Worm (Caenorhabditis elegans) whole organism, mixed stage, embryonic: ENCODE measurements around the gene rmd-6.
"Not testable (repeated sequence)": the region's sequence is repeated elsewhere in the genome, so short reads cannot be mapped to it uniquely, and the experiment has no call there.

Experiments
- M03D4.4 ChIP-seq: sonication (generic microtip); optimal IDR thresholded peaks from 2 replicates; lab custom pipeline; 2017; ENCODE audit warnings: mild to moderate bottlenecking, missing genetic modification characterization, missing compliant biosample characterization
- bed-3 ChIP-seq: fragments of 200-800 bp; sonication (Bioruptor generic); optimal IDR thresholded peaks from 3 replicates; lab custom pipeline; 2018; ENCODE audit warnings: mild to moderate bottlenecking, missing genetic modification characterization, moderate library complexity, missing compliant biosample characterization
- blmp-1 ChIP-seq: fragments of 150-350 bp; optimal IDR thresholded peaks from 2 replicates; lab custom pipeline; 2014; ENCODE audit warnings: missing biosample characterization, missing genetic modification characterization
- ceh-39 ChIP-seq: fragments of 150-350 bp; optimal IDR thresholded peaks from 2 replicates; lab custom pipeline; 2014; ENCODE audit warnings: missing biosample characterization, missing genetic modification characterization
- ceh-83 ChIP-seq: fragments of 200-800 bp; sonication (Bioruptor generic); optimal IDR thresholded peaks from 2 replicates; lab custom pipeline; 2018; ENCODE audit warnings: mild to moderate bottlenecking, missing genetic modification characterization, missing compliant biosample characterization
- ces-1 ChIP-seq: fragments of 150-350 bp; optimal IDR thresholded peaks from 2 replicates; lab custom pipeline; 2014; ENCODE audit warnings: missing biosample characterization, missing genetic modification reagents, missing genetic modification characterization
- cnd-1 ChIP-seq: fragments of 200-800 bp; sonication (Bioruptor generic); optimal IDR thresholded peaks from 2 replicates; lab custom pipeline; 2018; ENCODE audit warnings: mild to moderate bottlenecking, missing genetic modification characterization, missing compliant biosample characterization
- drap-1 ChIP-seq: fragments of 200-800 bp; sonication (Bioruptor generic); optimal IDR thresholded peaks from 3 replicates; lab custom pipeline; 2018; ENCODE audit warnings: mild to moderate bottlenecking, missing genetic modification characterization, missing compliant biosample characterization
- elt-1 ChIP-seq: sonication (generic microtip); optimal IDR thresholded peaks from 2 replicates; lab custom pipeline; 2017; ENCODE audit warnings: missing genetic modification characterization, mild to moderate bottlenecking, missing compliant biosample characterization, antibody characterized with exemption, moderate library complexity, borderline replicate concordance; ENCODE audit not compliant: insufficient read depth
- elt-3 ChIP-seq: fragments of 150-350 bp; optimal IDR thresholded peaks from 2 replicates; lab custom pipeline; 2014; ENCODE audit warnings: missing biosample characterization, missing genetic modification characterization
- ham-2 ChIP-seq: fragments of 200-800 bp; sonication (Bioruptor generic); optimal IDR thresholded peaks from 2 replicates; lab custom pipeline; 2018; ENCODE audit warnings: mild to moderate bottlenecking, missing genetic modification characterization, missing compliant biosample characterization
- hlh-1 ChIP-seq: fragments of 150-350 bp; optimal IDR thresholded peaks from 2 replicates; lab custom pipeline; 2014; ENCODE audit warnings: missing biosample characterization, missing genetic modification reagents, missing genetic modification characterization
- lin-13 ChIP-seq: fragments of 150-350 bp; optimal IDR thresholded peaks from 2 replicates; lab custom pipeline; 2014; ENCODE audit warnings: missing biosample characterization, missing genetic modification characterization
- lin-32 ChIP-seq: fragments of 200-800 bp; sonication (Bioruptor generic); optimal IDR thresholded peaks from 2 replicates; lab custom pipeline; 2018; ENCODE audit warnings: mild to moderate bottlenecking, missing genetic modification characterization, missing compliant biosample characterization
- lsy-2 ChIP-seq: fragments of 150-350 bp; optimal IDR thresholded peaks from 2 replicates; lab custom pipeline; 2014; ENCODE audit warnings: missing biosample characterization, missing genetic modification characterization
- mab-5 ChIP-seq: fragments of 150-350 bp; optimal IDR thresholded peaks from 2 replicates; lab custom pipeline; 2014; ENCODE audit warnings: missing biosample characterization, missing genetic modification characterization
- mep-1 ChIP-seq: fragments of 150-350 bp; optimal IDR thresholded peaks from 2 replicates; lab custom pipeline; 2017; ENCODE audit warnings: missing biosample characterization, missing genetic modification reagents, missing genetic modification characterization, inconsistent platforms
- mls-2 ChIP-seq: sonication (generic microtip); optimal IDR thresholded peaks from 2 replicates; lab custom pipeline; 2016; ENCODE audit warnings: mild to moderate bottlenecking, missing genetic modification characterization, moderate library complexity, missing compliant biosample characterization
- nhr-12 ChIP-seq: fragments of 150-350 bp; optimal IDR thresholded peaks from 2 replicates; lab custom pipeline; 2014; ENCODE audit warnings: missing biosample characterization, missing genetic modification characterization
- nhr-2 ChIP-seq: fragments of 150-350 bp; optimal IDR thresholded peaks from 2 replicates; lab custom pipeline; 2014; ENCODE audit warnings: missing biosample characterization, missing genetic modification characterization
- nhr-237 ChIP-seq: fragments of 150-350 bp; optimal IDR thresholded peaks from 2 replicates; lab custom pipeline; 2014; ENCODE audit warnings: missing biosample characterization, missing genetic modification characterization
- nhr-28 ChIP-seq: fragments of 150-350 bp; optimal IDR thresholded peaks from 2 replicates; lab custom pipeline; 2014; ENCODE audit warnings: missing biosample characterization, missing genetic modification characterization
- nhr-76 ChIP-seq: sonication (generic microtip); optimal IDR thresholded peaks from 2 replicates; lab custom pipeline; 2017; ENCODE audit warnings: missing biosample characterization, missing genetic modification characterization
- pha-4 ChIP-seq: fragments of 150-350 bp; optimal IDR thresholded peaks from 2 replicates; lab custom pipeline; 2018; ENCODE audit warnings: missing biosample characterization, missing genetic modification reagents, missing genetic modification characterization
- sem-2 ChIP-seq: fragments of 200-800 bp; sonication (Bioruptor generic); optimal IDR thresholded peaks from 2 replicates; lab custom pipeline; 2018; ENCODE audit warnings: mild to moderate bottlenecking, missing genetic modification characterization, missing compliant biosample characterization
- snpc-4 ChIP-seq: fragments of 150-350 bp; optimal IDR thresholded peaks from 2 replicates; lab custom pipeline; 2014; ENCODE audit warnings: missing biosample characterization, missing genetic modification characterization
- sptf-1 ChIP-seq: sonication (generic microtip); optimal IDR thresholded peaks from 2 replicates; lab custom pipeline; 2017; ENCODE audit warnings: mild to moderate bottlenecking, missing genetic modification characterization, moderate library complexity, missing compliant biosample characterization
- tbx-8 ChIP-seq: fragments of 200-800 bp; sonication (Bioruptor generic); optimal IDR thresholded peaks from 2 replicates; lab custom pipeline; 2018; ENCODE audit warnings: mild to moderate bottlenecking, missing genetic modification characterization, moderate library complexity, missing compliant biosample characterization
- unc-120 ChIP-seq: sonication (generic microtip); optimal IDR thresholded peaks from 2 replicates; lab custom pipeline; 2017; ENCODE audit warnings: missing genetic modification characterization, missing compliant biosample characterization; ENCODE audit not compliant: poor library complexity, severe bottlenecking
- unc-39 ChIP-seq: fragments of 150-350 bp; optimal IDR thresholded peaks from 2 replicates; lab custom pipeline; 2014; ENCODE audit warnings: missing biosample characterization, missing genetic modification characterization
- unc-62 ChIP-seq: fragments of 150-350 bp; optimal IDR thresholded peaks from 2 replicates; lab custom pipeline; 2014; ENCODE audit warnings: missing biosample characterization, missing genetic modification reagents, missing genetic modification characterization
- zip-8 ChIP-seq: fragments of 150-350 bp; optimal IDR thresholded peaks from 2 replicates; lab custom pipeline; 2014; ENCODE audit warnings: missing biosample characterization, missing genetic modification characterization

The rmd-6 gene

DNA sequence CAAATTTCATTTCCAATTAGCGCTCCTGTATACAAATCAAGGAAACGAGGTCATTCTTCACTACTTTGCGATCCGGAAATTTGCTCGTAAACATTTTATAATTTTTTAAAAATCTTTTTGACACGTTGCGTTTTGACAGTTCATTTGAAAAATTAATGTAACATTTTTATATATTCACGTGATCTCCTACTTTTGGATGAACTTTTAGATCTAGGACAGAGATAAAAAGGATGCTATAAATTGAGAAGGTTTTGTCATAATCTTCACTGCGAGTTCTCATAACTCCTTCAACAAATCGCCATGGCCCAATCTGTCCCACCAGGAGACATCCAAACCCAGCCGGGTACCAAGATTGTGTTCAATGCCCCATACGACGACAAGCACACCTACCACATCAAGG, 6.4 kb upstream of the rmd-6 start, which contains the start of gene msp-57:
Gene msp-57, plus strand, starts transcription at position 301 of the 400 bp plus-strand sequence.
- not testable (repeated sequence) for TF ChIP-seq elt-1 (tag; lab: Kevin White, UChicago); ces-1; pha-4 (tag; lab: Kevin White, UChicago)
- TF ChIP-seq, all 35 proteins: peak for 0; not testable (repeated sequence) for 35

DNA sequence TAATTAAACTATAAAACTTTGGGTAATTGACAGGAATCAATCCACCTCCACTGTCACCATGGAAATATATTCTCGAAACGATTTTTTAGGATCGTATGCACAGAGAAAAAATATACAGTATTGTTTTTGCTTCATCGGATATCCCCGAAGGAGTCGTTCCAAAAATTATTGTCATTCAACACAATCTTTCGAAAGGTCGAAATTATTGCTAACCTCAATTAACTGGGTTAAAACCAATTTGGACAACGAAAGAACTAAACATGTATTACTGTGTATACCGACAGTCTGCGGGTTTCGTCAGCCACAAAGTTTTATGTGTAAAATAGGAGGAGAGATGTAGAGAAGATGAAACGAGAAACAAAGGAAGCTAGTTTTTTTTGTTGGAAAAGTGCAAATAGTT, 5.3 kb upstream of the rmd-6 start:
- no peak for TF ChIP-seq pha-4 (tag; lab: Kevin White, UChicago)

- not testable (repeated sequence) for TF ChIP-seq mls-2 (tag; lab: Kevin White, UChicago); pha-4 (tag; lab: Kevin White, UChicago); ceh-83
Measured at ce11 chrIV:5064961-5065360, 3.7 kb upstream of the rmd-6 start, which contains the start of gene msp-53. msp-53 (minus strand) TSS chrIV:5065061.

DNA sequence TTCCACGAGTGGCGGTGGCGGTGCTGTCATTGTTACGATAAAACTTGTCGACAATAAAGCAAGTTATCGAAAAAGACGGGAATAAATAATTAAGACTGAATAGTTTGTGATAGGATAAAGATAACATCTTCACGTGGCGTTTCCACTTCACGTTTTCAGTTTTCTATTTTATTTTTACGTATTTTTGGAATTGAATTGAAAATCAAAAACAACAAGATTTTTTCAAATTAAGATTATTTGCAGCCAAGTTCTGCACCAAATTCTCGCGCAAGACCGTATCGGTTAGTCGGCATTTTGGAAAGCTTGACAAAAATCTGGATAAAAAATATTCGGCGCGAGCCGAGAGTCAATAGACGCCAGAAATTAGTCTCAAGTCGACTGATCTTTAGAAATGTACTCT, 1.8 kb upstream of the rmd-6 start, which contains the start of gene ttbk-2.2:
Gene ttbk-2.2, minus strand, starts transcription at position 101 of the 400 bp plus-strand sequence.
- not testable (repeated sequence) for TF ChIP-seq sem-2; cnd-1; mab-5 (tag; lab: Kevin White, UChicago)
- TF ChIP-seq, all 35 proteins: peak for 0; not testable (repeated sequence) for 35

- not testable (repeated sequence) for TF ChIP-seq mls-2 (tag; lab: Kevin White, UChicago); nhr-237 (tag; lab: Kevin White, UChicago); sem-2
Measured at ce11 chrIV:5070593-5070992, 1.9 kb downstream of the rmd-6 start, which contains the start of gene C02B10.6. C02B10.6 (plus strand) TSS chrIV:5070893.

ce11 chrIV:5073836-5074235, 5.2 kb downstream of the rmd-6 start:
- no peak for TF ChIP-seq pha-4 (tag; lab: Kevin White, UChicago)
- TF ChIP-seq lin-13 (tag; lab: Kevin White, UChicago) = no peak
- TF ChIP-seq elt-3 (tag; lab: Kevin White, UChicago) = no peak
- TF ChIP-seq snpc-4 (tag; lab: Kevin White, UChicago) = no peak
- TF ChIP-seq hlh-1 (tag; lab: Kevin White, UChicago) = no peak
- TF ChIP-seq nhr-12 (tag; lab: Kevin White, UChicago) = no peak

- TF ChIP-seq ham-2 (GFP tag; lab: Kevin White, UChicago) (no peak), ceh-83 (no peak), lsy-2 (no peak), zip-8 (peak; percentile 45), lin-32 (peak; percentile 36), bed-3 (GFP tag; lab: Kevin White, UChicago) (no peak), elt-3 (tag; lab: Kevin White, UChicago) (no peak), nhr-76 (tag; lab: Kevin White, UChicago) (no peak), hlh-1 (tag; lab: Kevin White, UChicago) (peak; percentile 74), tbx-8 (no peak), drap-1 (GFP tag; lab: Kevin White, UChicago) (no peak), unc-62 (GFP tag; lab: Kevin White, UChicago) (peak; percentile 62), ceh-39 (peak; percentile 26), mls-2 (tag; lab: Kevin White, UChicago) (no peak), nhr-2 (tag; lab: Kevin White, UChicago) (peak; percentile 48)
Measured at ce11 chrIV:5076607-5077006, 8.0 kb downstream of the rmd-6 start.

- TF ChIP-seq cnd-1 (peak; percentile 37), blmp-1 (tag; lab: Kevin White, UChicago) (no peak), M03D4.4 (tag; lab: Kevin White, UChicago) (peak; percentile 43), bed-3 (GFP tag; lab: Kevin White, UChicago) (no peak), mls-2 (tag; lab: Kevin White, UChicago) (peak; percentile 33), unc-62 (GFP tag; lab: Kevin White, UChicago) (peak; percentile 4), ham-2 (GFP tag; lab: Kevin White, UChicago) (peak; percentile 59), mep-1 (tag; lab: Kevin White, UChicago) (peak; percentile 31), hlh-1 (tag; lab: Kevin White, UChicago) (peak; percentile 5), ceh-83 (no peak), snpc-4 (tag; lab: Kevin White, UChicago) (no peak), tbx-8 (no peak), elt-1 (tag; lab: Kevin White, UChicago) (no peak), zip-8 (peak; percentile 28), drap-1 (GFP tag; lab: Kevin White, UChicago) (peak; percentile 9), unc-39 (no peak), lin-13 (tag; lab: Kevin White, UChicago) (no peak), sptf-1 (tag; lab: Kevin White, UChicago) (no peak), nhr-28 (tag; lab: Kevin White, UChicago) (no peak), nhr-237 (tag; lab: Kevin White, UChicago) (no peak), nhr-2 (tag; lab: Kevin White, UChicago) (peak; percentile 53), unc-120 (peak; percentile 21)
Measured at ce11 chrIV:5077918-5078317, 9.3 kb downstream of the rmd-6 start.
